Worm (Caenorhabditis elegans) whole organism, L3 larva: ENCODE data around the gene F38H4.5.

ENCODE experiments used
- R02D3.7 ChIP-seq: fragments of 150-350 bp; optimal IDR thresholded peaks from 2 replicates; lab custom pipeline; 2014; ENCODE audit warnings: missing biosample characterization, missing genetic modification characterization
- ZK546.5 ChIP-seq: sonication (generic microtip); optimal IDR thresholded peaks from 2 replicates; lab custom pipeline; 2017; ENCODE audit warnings: missing biosample characterization, missing genetic modification characterization
- ama-1 ChIP-seq: fragments of 150-350 bp; optimal IDR thresholded peaks from 2 replicates; lab custom pipeline; 2018
- jun-1 ChIP-seq: fragments of 150-350 bp; optimal IDR thresholded peaks from 2 replicates; lab custom pipeline; 2014; ENCODE audit warnings: missing biosample characterization, missing genetic modification reagents, missing genetic modification characterization
- nhr-23 ChIP-seq: fragments of 150-350 bp; optimal IDR thresholded peaks from 2 replicates; lab custom pipeline; 2014; ENCODE audit warnings: missing biosample characterization, missing genetic modification reagents, missing genetic modification characterization
- nhr-237 ChIP-seq: fragments of 150-350 bp; optimal IDR thresholded peaks from 2 replicates; lab custom pipeline; 2014; ENCODE audit warnings: missing biosample characterization, missing genetic modification characterization
- pha-4 ChIP-seq: fragments of 150-350 bp; optimal IDR thresholded peaks from 2 replicates; lab custom pipeline; 2014; ENCODE audit warnings: missing biosample characterization, missing genetic modification reagents, missing genetic modification characterization
- ztf-11 ChIP-seq: fragments of 150-350 bp; optimal IDR thresholded peaks from 2 replicates; lab custom pipeline; 2014; ENCODE audit warnings: missing biosample characterization, missing genetic modification characterization

ce11 chrIV:11878249-11878648 is 26.3 kb downstream of the F38H4.5 start, which contains the start of gene cutl-27:
- TF ChIP-seq nhr-23: no peak
- no peak for TF ChIP-seq nhr-237 (tag; lab: Kevin White, UChicago)
- no peak for TF ChIP-seq jun-1 (tag; lab: Kevin White, UChicago)
- no peak for TF ChIP-seq ZK546.5 (tag; lab: Kevin White, UChicago)
- TF ChIP-seq R02D3.7 (tag; lab: Kevin White, UChicago): no peak
- TF ChIP-seq pha-4 (tag; lab: Kevin White, UChicago): no peak
- TF ChIP-seq ztf-11: no peak
- TF ChIP-seq ama-1 (lab: Kevin White, UChicago): no peak
